Fruit fly (Drosophila melanogaster): ENCODE measurements around the gene AsnRS.

Gene AsnRS

DNA sequence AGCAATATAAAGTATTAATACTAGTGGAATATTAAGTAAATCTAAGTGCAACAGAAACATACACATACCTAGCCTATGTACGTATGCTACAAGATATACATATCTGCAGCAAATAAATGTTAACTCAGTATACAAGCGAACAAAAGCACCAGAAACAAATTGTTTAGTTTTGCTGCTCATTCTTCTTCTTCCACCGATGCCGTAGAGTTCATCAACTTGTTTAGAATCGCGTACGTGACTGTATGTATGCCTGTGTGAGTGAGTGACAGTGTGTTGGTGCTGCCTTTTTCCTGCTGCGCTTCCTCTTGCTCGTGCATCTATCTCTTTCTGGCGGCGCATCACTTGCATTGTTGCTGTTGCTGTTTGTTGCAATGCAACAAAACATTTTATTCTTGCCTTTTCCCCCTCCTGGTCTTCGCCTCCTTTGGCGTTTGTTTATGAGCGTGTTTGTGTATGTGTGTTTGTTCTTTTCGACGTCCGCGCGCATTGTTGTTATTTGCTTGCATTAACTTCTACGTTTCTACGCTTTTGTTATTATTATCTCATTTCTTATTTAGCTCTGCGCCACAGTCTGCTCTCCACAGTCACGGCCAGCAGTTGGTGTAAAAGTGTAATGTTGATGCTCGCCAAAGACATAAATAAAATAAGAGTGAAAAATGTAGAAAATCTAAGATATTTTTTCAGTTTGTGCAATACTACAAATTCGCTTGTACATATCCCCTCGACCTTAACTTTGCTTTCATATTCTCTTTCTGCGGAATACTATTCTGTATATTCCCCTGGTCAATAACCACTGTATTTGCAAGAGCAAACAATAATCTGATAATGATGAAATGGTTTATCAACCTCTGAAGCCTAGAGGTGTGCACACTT, 27.2 kb upstream of the AsnRS start:
- TF ChIP-seq Sox14 (GFP tag; optimal IDR thresholded peaks at IDR 0.05): peak; percentile 57
- TF ChIP-seq cyc (GFP tag; optimal IDR thresholded peaks at IDR 0.05): peak; percentile 61
- TF ChIP-seq CG6792 (GFP tag; optimal IDR thresholded peaks at IDR 0.05): peak; percentile 45
- TF ChIP-seq achi (GFP tag; optimal IDR thresholded peaks at IDR 0.05): peak; percentile 69
- TF ChIP-seq pdm3 (GFP tag; optimal IDR thresholded peaks at IDR 0.05): peak; percentile 68
- TF ChIP-seq CG11902 (GFP tag; optimal IDR thresholded peaks at IDR 0.05): no peak
- peak; percentile 31 for TF ChIP-seq CG10669 (GFP tag; optimal IDR thresholded peaks at IDR 0.05)
- TF ChIP-seq fkh (GFP tag; optimal IDR thresholded peaks at IDR 0.05): peak; percentile 72
- peak; percentile 50; the same call in 2 of the 3 replicates for TF ChIP-seq CG8119 (GFP tag; IDR thresholded peaks at IDR 0.05)
- TF ChIP-seq CG8319 (GFP tag; optimal IDR thresholded peaks at IDR 0.05): peak; percentile 55
- peak; percentile 69 for TF ChIP-seq CG31627 (GFP tag; optimal IDR thresholded peaks at IDR 0.05)
- no peak for TF ChIP-seq CG1621 (tag; optimal IDR thresholded peaks at IDR 0.05)
- peak; percentile 65 for TF ChIP-seq Met (GFP tag; optimal IDR thresholded peaks at IDR 0.05)
- peak; percentile 8 for TF ChIP-seq Eip75B (GFP tag; optimal IDR thresholded peaks at IDR 0.05)
- TF ChIP-seq CG11762 (GFP tag; optimal IDR thresholded peaks at IDR 0.05; ENCODE audit: insufficient read depth): peak; percentile 37
- peak; percentile 75 for TF ChIP-seq CG32006 (GFP tag; optimal IDR thresholded peaks at IDR 0.05)
- TF ChIP-seq fd59A (GFP tag; optimal IDR thresholded peaks at IDR 0.05): no peak
- peak; percentile 21 for TF ChIP-seq dac (GFP tag; optimal IDR thresholded peaks at IDR 0.05)
- TF ChIP-seq Gug (GFP tag; IDR thresholded peaks at IDR 0.05): peak; percentile 45
- TF ChIP-seq lz (GFP tag; optimal IDR thresholded peaks at IDR 0.05): peak; percentile 72
- TF ChIP-seq CG6163 (GFP tag; IDR thresholded peaks at IDR 0.05): peak; percentile 30; the same call in 1 of the 3 replicates
- peak; percentile 78 for TF ChIP-seq Eip78C (GFP tag)
- peak; percentile 17 for TF ChIP-seq Sox15 (GFP tag; optimal IDR thresholded peaks at IDR 0.05)
- TF ChIP-seq svp (GFP tag): peak; percentile 92
- TF ChIP-seq CG3032 (tag; optimal IDR thresholded peaks at IDR 0.05): peak; percentile 15
- TF ChIP-seq Eip93F (GFP tag; optimal IDR thresholded peaks at IDR 0.05): peak; percentile 63
- peak; percentile 46; the same call in 1 of the 3 replicates for TF ChIP-seq eg (GFP tag; IDR thresholded peaks at IDR 0.05)
- peak; percentile 64 for TF ChIP-seq acj6 (GFP tag; optimal IDR thresholded peaks at IDR 0.05)
- peak; percentile 49 for TF ChIP-seq CG34406 (GFP tag; optimal IDR thresholded peaks at IDR 0.05)
- TF ChIP-seq ss (GFP tag; optimal IDR thresholded peaks at IDR 0.05): no peak
- TF ChIP-seq CG15336 (GFP tag; IDR thresholded peaks at IDR 0.05): peak; percentile 48
- peak; percentile 70 for TF ChIP-seq Smox (GFP tag; optimal IDR thresholded peaks at IDR 0.05)
- TF ChIP-seq CG16779 (tag; optimal IDR thresholded peaks at IDR 0.05): no peak
- no peak for TF ChIP-seq Lpt (GFP tag; optimal IDR thresholded peaks at IDR 0.05)
- peak; percentile 80 for TF ChIP-seq Hr4 (GFP tag; optimal IDR thresholded peaks at IDR 0.05)
- TF ChIP-seq Blimp-1 (GFP tag; optimal IDR thresholded peaks at IDR 0.05): no peak
- TF ChIP-seq salr (GFP tag; optimal IDR thresholded peaks at IDR 0.05): peak in 1 of 2 experiments; percentile 42
- peak; percentile 3 for TF ChIP-seq spab (GFP tag; optimal IDR thresholded peaks at IDR 0.05)
- TF ChIP-seq esn (GFP tag; optimal IDR thresholded peaks at IDR 0.05): peak; percentile 71
- TF ChIP-seq Sox102F (GFP tag; optimal IDR thresholded peaks at IDR 0.05): peak; percentile 70
- TF ChIP-seq CG3919 (GFP tag; optimal IDR thresholded peaks at IDR 0.05): peak; percentile 45
- no peak for TF ChIP-seq Hr38 (GFP tag; optimal IDR thresholded peaks at IDR 0.05)
- TF ChIP-seq CG10631 (GFP tag; optimal IDR thresholded peaks at IDR 0.05): peak; percentile 39
- no peak for TF ChIP-seq fd85E (GFP tag; optimal IDR thresholded peaks at IDR 0.05)
- peak; percentile 53 for TF ChIP-seq Ets96B (tag; optimal IDR thresholded peaks at IDR 0.05)
- TF ChIP-seq CG6854 (GFP tag; optimal IDR thresholded peaks at IDR 0.05): no peak
- peak; percentile 37 for TF ChIP-seq CG7368 (GFP tag; optimal IDR thresholded peaks at IDR 0.05)
- peak; percentile 67 for TF ChIP-seq Hr39 (GFP tag; optimal IDR thresholded peaks at IDR 0.05)
- peak; percentile 71 for TF ChIP-seq OdsH (GFP tag; optimal IDR thresholded peaks at IDR 0.05)
- no peak for TF ChIP-seq CG9139 (GFP tag; optimal IDR thresholded peaks at IDR 0.05)

Data from whole organism, prepupa.